Fruit fly (Drosophila melanogaster) Kc167 (cell line): ENCODE data around the gene IntS11.

Source experiments
- Sin3A ChIP-seq: fragments of >200 bp; optimal IDR thresholded peaks from 2 replicates; lab custom pipeline; 2018; ENCODE audit warnings: missing external identifiers
- h ChIP-seq: fragments of >200 bp; optimal IDR thresholded peaks from 3 replicates; lab custom pipeline; 2018; ENCODE audit warnings: missing external identifiers
- insv ChIP-seq: fragments of >200 bp; optimal IDR thresholded peaks from 3 replicates; lab custom pipeline; 2018; ENCODE audit warnings: missing external identifiers
- psq ChIP-seq: fragments of >200 bp; optimal IDR thresholded peaks from 2 replicates; lab custom pipeline; 2017; ENCODE audit warnings: missing external identifiers
- ttk ChIP-seq: sonication (Bioruptor generic); optimal IDR thresholded peaks from 2 replicates; lab custom pipeline; 2017; ENCODE audit warnings: missing external identifiers

DNA sequence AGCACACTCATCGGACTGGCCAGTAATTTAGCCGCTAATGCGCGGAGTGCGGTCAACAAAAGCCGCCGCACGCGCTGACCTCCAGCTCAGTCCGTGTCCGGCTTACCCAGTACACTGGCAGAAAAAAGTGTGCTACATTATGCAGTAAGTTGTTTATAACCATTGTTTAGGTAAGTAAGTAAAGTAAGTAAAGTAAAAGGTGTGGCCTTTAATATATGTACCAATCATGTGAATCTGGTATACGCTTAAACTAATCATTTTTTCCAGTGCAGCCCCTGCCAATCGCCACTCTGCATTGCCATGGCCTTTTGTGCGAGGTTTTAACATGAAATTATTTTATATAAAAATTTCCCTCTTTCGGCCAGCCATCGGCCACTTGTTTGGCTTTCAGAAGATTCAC is 33.7 kb upstream of the IntS11 start:
- TF ChIP-seq Sin3A (lab: Kevin White, UChicago) (no peak), insv (lab: Kevin White, UChicago) (no peak), psq (no peak), ttk (lab: Kevin White, UChicago) (no peak), h (lab: Kevin White, UChicago) (no peak)
